Worm (Caenorhabditis elegans): ENCODE measurements around the gene lurp-1.

- TF ChIP-seq nhr-237 (tag; optimal IDR thresholded peaks at IDR 0.05): no peak
- no peak for TF ChIP-seq F10B5.3 (tag; optimal IDR thresholded peaks at IDR 0.05)
- no peak for TF ChIP-seq mxl-2 (GFP tag; conservative IDR thresholded peaks at IDR 0.05)
- TF ChIP-seq aha-1 (tag): peak; percentile 72
- no peak for TF ChIP-seq pha-4 (GFP tag; IDR thresholded peaks at IDR 0.05)
- no peak for TF ChIP-seq pha-4 (tag; optimal IDR thresholded peaks at IDR 0.05)
- TF ChIP-seq duxl-1 (tag; optimal IDR thresholded peaks at IDR 0.05; ENCODE audit: poor library complexity): no peak
- no peak for TF ChIP-seq ama-1 (optimal IDR thresholded peaks at IDR 0.05)
- peak; percentile 15 for TF ChIP-seq mep-1 (tag; optimal IDR thresholded peaks at IDR 0.05)
- TF ChIP-seq mdt-29 (GFP tag; IDR thresholded peaks at IDR 0.05): no peak
- TF ChIP-seq spr-3 (GFP tag; optimal IDR thresholded peaks at IDR 0.05): no peak
- TF ChIP-seq hlh-30 (tag; optimal IDR thresholded peaks at IDR 0.05; ENCODE audit: insufficient read depth): peak; percentile 37
- no peak for TF ChIP-seq nhr-76 (tag; optimal IDR thresholded peaks at IDR 0.05)
- peak; percentile 17 for TF ChIP-seq T20F7.1 (GFP tag; optimal IDR thresholded peaks at IDR 0.05)
Observed at ce11 chrII:10861723-10862486, 18.8 kb upstream of the lurp-1 start.

All from whole organism, L4 larva.